Fruit fly (Drosophila melanogaster): Measurements from ENCODE around the gene CG32755.

Gene CG32755

DNA sequence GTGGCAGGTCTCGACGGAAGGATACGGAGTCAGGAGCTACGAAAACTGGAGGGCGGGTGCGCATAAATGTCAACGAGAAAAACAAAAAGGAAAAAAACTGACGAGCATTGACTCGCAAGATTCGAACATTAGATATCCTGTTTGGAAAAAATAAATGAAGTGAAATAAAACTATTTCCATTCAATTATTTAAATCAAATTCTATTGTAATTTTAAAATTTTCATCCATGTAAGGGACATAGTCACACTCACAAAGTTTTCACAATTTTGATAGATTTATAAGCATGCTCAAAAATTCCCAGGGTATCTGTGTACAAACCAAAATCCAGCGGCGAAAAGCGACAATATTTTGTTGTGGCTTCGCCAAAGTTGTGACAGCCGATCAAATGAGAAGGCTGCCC is 45.9 kb downstream of the CG32755 start (continued):
- TF ChIP-seq CG15011 (GFP tag; optimal IDR thresholded peaks at IDR 0.05) (no peak), CG11085 (GFP tag; IDR thresholded peaks at IDR 0.05) (no peak), Mes4 (GFP tag; optimal IDR thresholded peaks at IDR 0.05) (no peak), CG8478 (optimal IDR thresholded peaks at IDR 0.05) (no peak), HmgD (GFP tag; optimal IDR thresholded peaks at IDR 0.05) (no peak), gcm (GFP tag; optimal IDR thresholded peaks at IDR 0.05) (no peak), CG3847 (GFP tag; IDR thresholded peaks at IDR 0.05) (no peak), CG12219 (GFP tag; optimal IDR thresholded peaks at IDR 0.05) (no peak), CG6854 (GFP tag; optimal IDR thresholded peaks at IDR 0.05) (no peak), ranshi (GFP tag; IDR thresholded peaks at IDR 0.05) (0 out of 2 replicates have a peak, but pooled peaks have one; percentile 22), CG17385 (GFP tag; optimal IDR thresholded peaks at IDR 0.05) (no peak), CG7839 (tag; optimal IDR thresholded peaks at IDR 0.05) (peak; percentile 17), fd96Cb (tag; optimal IDR thresholded peaks at IDR 0.05) (peak; percentile 36), pan (optimal IDR thresholded peaks at IDR 0.05) (no peak), pan (GFP tag; optimal IDR thresholded peaks at IDR 0.05 in 1 of 2, IDR thresholded peaks at IDR 0.05 in 1 of 2) (no peak), TFAM (GFP tag; optimal IDR thresholded peaks at IDR 0.05) (no peak), NFAT (GFP tag; IDR thresholded peaks at IDR 0.05) (no peak), dmrt11E (tag; optimal IDR thresholded peaks at IDR 0.05) (peak; percentile 43), ems (GFP tag; optimal IDR thresholded peaks at IDR 0.05) (no peak), CG12659 (GFP tag; optimal IDR thresholded peaks at IDR 0.05) (no peak), Nf-YB (GFP tag; optimal IDR thresholded peaks at IDR 0.05) (no peak), CG5953 (GFP tag; IDR thresholded peaks at IDR 0.05) (no peak), CG13287 (GFP tag; IDR thresholded peaks at IDR 0.05; ENCODE audit: partially characterized antibody) (no peak), nom (GFP tag; optimal IDR thresholded peaks at IDR 0.05) (no peak), Ptx1 (GFP tag; IDR thresholded peaks at IDR 0.05) (peak; percentile 26; the same call in 1 of the 2 replicates), CG1024 (GFP tag; IDR thresholded peaks at IDR 0.05) (no peak), sqz (GFP tag; optimal IDR thresholded peaks at IDR 0.05) (no peak), Kr (GFP tag; optimal IDR thresholded peaks at IDR 0.05) (no peak), cato (GFP tag; optimal IDR thresholded peaks at IDR 0.05; ENCODE audit: borderline replicate concordance) (no peak), CG14014 (GFP tag; IDR thresholded peaks at IDR 0.05) (no peak), Bgb (GFP tag; IDR thresholded peaks at IDR 0.05; ENCODE audit: partially characterized antibody) (no peak), CG18599 (GFP tag; optimal IDR thresholded peaks at IDR 0.05) (no peak), Stat92E (GFP tag; optimal IDR thresholded peaks at IDR 0.05) (no peak), kni (GFP tag; optimal IDR thresholded peaks at IDR 0.05) (no peak), kay (GFP tag; optimal IDR thresholded peaks at IDR 0.05) (no peak), CG13296 (GFP tag; optimal IDR thresholded peaks at IDR 0.05) (no peak), CG11398 (GFP tag; optimal IDR thresholded peaks at IDR 0.05) (no peak), Fer3 (tag; optimal IDR thresholded peaks at IDR 0.05) (no peak), CG15073 (GFP tag; optimal IDR thresholded peaks at IDR 0.05) (no peak), CG7271 (tag; optimal IDR thresholded peaks at IDR 0.05) (no peak), CG9215 (GFP tag; IDR thresholded peaks at IDR 0.05) (no peak), ci (GFP tag; IDR thresholded peaks at IDR 0.05) (0 out of 3 replicates have a peak, but pooled peaks have one; percentile 8), lbe (GFP tag; optimal IDR thresholded peaks at IDR 0.05) (no peak), bab2 (GFP tag; optimal IDR thresholded peaks at IDR 0.05) (no peak), CG1602 (GFP tag; optimal IDR thresholded peaks at IDR 0.05) (no peak), CG12236 (GFP tag; optimal IDR thresholded peaks at IDR 0.05) (no peak), CG9817 (tag; optimal IDR thresholded peaks at IDR 0.05) (no peak), CG17328 (GFP tag; IDR thresholded peaks at IDR 0.05) (peak; percentile 61; the same call in 1 of the 2 replicates), pho (GFP tag; optimal IDR thresholded peaks at IDR 0.05) (no peak), salm (tag; optimal IDR thresholded peaks at IDR 0.05) (no peak), Nf-YA (GFP tag; IDR thresholded peaks at IDR 0.05) (no peak), CG31224 (GFP tag; IDR thresholded peaks at IDR 0.05) (0 out of 2 replicates have a peak, but pooled peaks have one; percentile 7)

Data from whole organism, embryonic.